Fruit fly (Drosophila melanogaster) whole organism, embryonic: Measurements from ENCODE around the gene Ifrd1.

Source experiments
- CG10979 ChIP-seq: fragments of 200-800 bp; sonication (Bioruptor generic); optimal IDR thresholded peaks from 2 replicates; lab custom pipeline; 2018; ENCODE audit warnings: missing biosample characterization, mild to moderate bottlenecking, missing genetic modification characterization, moderate library complexity
- CG12071 ChIP-seq: fragments of 200-800 bp; sonication (Bioruptor generic); optimal IDR thresholded peaks from 3 replicates; lab custom pipeline; 2018; ENCODE audit warnings: missing biosample characterization, mild to moderate bottlenecking, missing genetic modification characterization
- CG12155 ChIP-seq: fragments of 200-800 bp; sonication (Bioruptor generic); optimal IDR thresholded peaks from 3 replicates; lab custom pipeline; 2016; ENCODE audit warnings: missing biosample characterization, missing genetic modification characterization
- CG15269 ChIP-seq: fragments of 200-800 bp; sonication (Bioruptor generic); optimal IDR thresholded peaks from 2 replicates; lab custom pipeline; 2018; ENCODE audit warnings: missing biosample characterization, mild to moderate bottlenecking, missing genetic modification characterization, moderate library complexity
- CG15479 ChIP-seq: fragments of 200-800 bp; sonication (Bioruptor generic); optimal IDR thresholded peaks from 3 replicates; lab custom pipeline; 2019; ENCODE audit warnings: missing biosample characterization, mild to moderate bottlenecking, missing genetic modification characterization, moderate library complexity
- CG17186 ChIP-seq: fragments of 200-800 bp; sonication (Bioruptor generic); optimal IDR thresholded peaks from 3 replicates; lab custom pipeline; 2017; ENCODE audit warnings: missing biosample characterization, missing genetic modification reagents, missing genetic modification characterization
- CG17361 ChIP-seq: fragments of 200-800 bp; sonication (Bioruptor generic); IDR thresholded peaks from 3 replicates; pipeline ENCODE4 v1.3.6; 2022; ENCODE audit warnings: missing biosample characterization, missing genetic modification characterization
- CG17612 ChIP-seq: fragments of 200-800 bp; sonication (Bioruptor generic); IDR thresholded peaks from 2 replicates; pipeline ENCODE4 v1.3.6; 2022; ENCODE audit warnings: missing biosample characterization, missing genetic modification characterization
- CG18262 ChIP-seq: fragments of 200-800 bp; optimal IDR thresholded peaks from 3 replicates; lab custom pipeline; 2019; ENCODE audit warnings: missing biosample characterization, mild to moderate bottlenecking, missing genetic modification characterization, moderate library complexity
- CG18619 ChIP-seq: fragments of 200-800 bp; sonication (Bioruptor generic); optimal IDR thresholded peaks from 3 replicates; lab custom pipeline; 2017; ENCODE audit warnings: missing biosample characterization, mild to moderate bottlenecking, missing genetic modification characterization
- CG2199 ChIP-seq: fragments of 200-800 bp; sonication (Bioruptor generic); IDR thresholded peaks from 3 replicates; pipeline ENCODE4 v1.3.6; 2022; ENCODE audit warnings: missing biosample characterization, missing genetic modification characterization
- CG3065 ChIP-seq: fragments of 200-800 bp; sonication (Bioruptor generic); optimal IDR thresholded peaks from 2 replicates; lab custom pipeline; 2016; ENCODE audit warnings: missing biosample characterization, missing genetic modification characterization
- CG7357 ChIP-seq: fragments of 200-800 bp; sonication (Bioruptor generic); IDR thresholded peaks from 3 replicates; pipeline ENCODE4 v1.3.6; 2022; ENCODE audit warnings: missing biosample characterization, missing genetic modification characterization
- CG7745 ChIP-seq: fragments of 200-800 bp; sonication (Bioruptor generic); optimal IDR thresholded peaks from 2 replicates; lab custom pipeline; 2018; ENCODE audit warnings: missing biosample characterization, mild to moderate bottlenecking, missing genetic modification characterization, moderate library complexity
- CG8290 ChIP-seq, 3 experiments: fragments of 200-800 bp; sonication (Bioruptor generic); optimal IDR thresholded peaks; 2 replicates each; lab custom pipeline; 2016 to 2019; ENCODE audit warnings: missing biosample characterization in 3 of 3, missing genetic modification characterization in 3 of 3, mild to moderate bottlenecking in 2 of 3, moderate library complexity in 1 of 3
- CTCF ChIP-seq: fragments of 200-800 bp; sonication (Bioruptor generic); optimal IDR thresholded peaks from 2 replicates; lab custom pipeline; 2017; ENCODE audit warnings: missing biosample characterization, mild to moderate bottlenecking, missing genetic modification characterization, moderate library complexity
- D19A ChIP-seq: fragments of 200-800 bp; optimal IDR thresholded peaks from 3 replicates; lab custom pipeline; 2019; ENCODE audit warnings: missing biosample characterization, mild to moderate bottlenecking, missing genetic modification characterization, moderate library complexity
- Elba2 ChIP-seq: fragments of 200-800 bp; sonication (Bioruptor generic); optimal IDR thresholded peaks from 3 replicates; lab custom pipeline; 2016; ENCODE audit warnings: missing biosample characterization, missing genetic modification characterization
- Fer1 ChIP-seq: fragments of 200-800 bp; sonication (Bioruptor generic); optimal IDR thresholded peaks from 2 replicates; lab custom pipeline; 2017; ENCODE audit warnings: missing biosample characterization, mild to moderate bottlenecking, missing genetic modification characterization
- Jarid2 ChIP-seq: fragments of 200-800 bp; sonication (Bioruptor generic); optimal IDR thresholded peaks from 3 replicates; lab custom pipeline; 2017; ENCODE audit warnings: mild to moderate bottlenecking, missing biosample characterization, missing genetic modification reagents, missing genetic modification characterization
- MESR4 ChIP-seq: fragments of 200-800 bp; sonication (Bioruptor generic); optimal IDR thresholded peaks from 2 replicates; lab custom pipeline; 2018; ENCODE audit warnings: missing biosample characterization, mild to moderate bottlenecking, missing genetic modification characterization, moderate library complexity
- MTF-1 ChIP-seq: fragments of 200-800 bp; sonication (Bioruptor generic); optimal IDR thresholded peaks from 2 replicates; lab custom pipeline; 2018; ENCODE audit warnings: missing biosample characterization, mild to moderate bottlenecking, missing genetic modification characterization, borderline replicate concordance
- Nf-YC ChIP-seq: fragments of 200-800 bp; optimal IDR thresholded peaks from 3 replicates; lab custom pipeline; 2019; ENCODE audit warnings: missing biosample characterization, mild to moderate bottlenecking, missing genetic modification characterization, moderate library complexity
- Pdp1 ChIP-seq, 2 experiments: fragments of 200-800 bp; sonication (Bioruptor generic); optimal IDR thresholded peaks; 3 replicates each; lab custom pipeline; 2016; ENCODE audit warnings: missing biosample characterization in 2 of 2, missing genetic modification characterization in 2 of 2, mild to moderate bottlenecking in 1 of 2, moderate library complexity in 1 of 2
- Rfx ChIP-seq: fragments of 200-800 bp; sonication (Bioruptor generic); IDR thresholded peaks from 2 replicates; pipeline ENCODE4 v1.3.6; 2022; ENCODE audit warnings: missing biosample characterization, missing genetic modification characterization
- Taf1 ChIP-seq: fragments of 200-800 bp; sonication (Bioruptor generic); IDR thresholded peaks from 2 replicates; pipeline ENCODE4 v1.3.6; 2022; ENCODE audit warnings: missing biosample characterization, missing genetic modification characterization
- ab ChIP-seq: fragments of 200-800 bp; sonication (Bioruptor generic); optimal IDR thresholded peaks from 2 replicates; lab custom pipeline; 2016; ENCODE audit warnings: missing biosample characterization, missing genetic modification characterization
- abd-A ChIP-seq: fragments of 200-800 bp; sonication (Bioruptor generic); optimal IDR thresholded peaks from 3 replicates; lab custom pipeline; 2019; ENCODE audit warnings: missing biosample characterization, mild to moderate bottlenecking, missing genetic modification characterization, moderate library complexity
- ap ChIP-seq: fragments of 200-800 bp; sonication (Bioruptor generic); IDR thresholded peaks from 2 replicates; pipeline ENCODE4 v1.3.6; 2022; ENCODE audit warnings: missing biosample characterization, missing genetic modification characterization
- ato ChIP-seq: fragments of 200-800 bp; sonication (Bioruptor generic); IDR thresholded peaks from 2 replicates; pipeline ENCODE4 v1.3.6; 2022; ENCODE audit warnings: missing biosample characterization, missing genetic modification characterization; ENCODE audit not compliant: partially characterized antibody
- br ChIP-seq: fragments of >200 bp; optimal IDR thresholded peaks from 2 replicates; lab custom pipeline; 2017
- caup ChIP-seq: fragments of 200-800 bp; sonication (Bioruptor generic); optimal IDR thresholded peaks from 3 replicates; lab custom pipeline; 2017; ENCODE audit warnings: missing biosample characterization, mild to moderate bottlenecking, missing genetic modification characterization, moderate library complexity; ENCODE audit not compliant: severe bottlenecking
- corto ChIP-seq: fragments of 200-800 bp; sonication (Bioruptor generic); optimal IDR thresholded peaks from 2 replicates; lab custom pipeline; 2016; ENCODE audit warnings: missing biosample characterization, mild to moderate bottlenecking, missing genetic modification characterization, moderate library complexity
- ems ChIP-seq: fragments of 200-800 bp; sonication (Bioruptor generic); optimal IDR thresholded peaks from 3 replicates; lab custom pipeline; 2016; ENCODE audit warnings: missing biosample characterization, missing genetic modification characterization
- fd64A ChIP-seq: fragments of 200-800 bp; sonication (Bioruptor generic); optimal IDR thresholded peaks from 3 replicates; lab custom pipeline; 2018; ENCODE audit warnings: missing biosample characterization, mild to moderate bottlenecking, missing genetic modification characterization
- gfzf ChIP-seq: fragments of 200-800 bp; sonication (Bioruptor generic); optimal IDR thresholded peaks from 2 replicates; lab custom pipeline; 2016; ENCODE audit warnings: missing biosample characterization, mild to moderate bottlenecking, missing genetic modification characterization, moderate library complexity
- grn ChIP-seq: fragments of 200-800 bp; sonication (Bioruptor generic); optimal IDR thresholded peaks from 3 replicates; lab custom pipeline; 2017; ENCODE audit warnings: missing biosample characterization, missing genetic modification characterization
- hbn ChIP-seq: fragments of 200-800 bp; sonication (Bioruptor generic); IDR thresholded peaks from 2 replicates; pipeline ENCODE4 v1.3.6; 2022; ENCODE audit warnings: missing biosample characterization, missing genetic modification characterization; ENCODE audit not compliant: partially characterized antibody
- hth ChIP-seq: fragments of >200 bp; optimal IDR thresholded peaks from 2 replicates; lab custom pipeline; 2017; ENCODE audit warnings: inconsistent platforms
- inv ChIP-seq: fragments of 200-800 bp; sonication (Bioruptor generic); IDR thresholded peaks from 2 replicates; pipeline ENCODE4 v1.3.6; 2022; ENCODE audit warnings: missing biosample characterization, missing genetic modification characterization; ENCODE audit not compliant: partially characterized antibody
- kay ChIP-seq: fragments of 200-800 bp; sonication (Bioruptor generic); optimal IDR thresholded peaks from 2 replicates; lab custom pipeline; 2016; ENCODE audit warnings: missing biosample characterization, missing genetic modification characterization
- knrl ChIP-seq: fragments of 200-800 bp; sonication (Bioruptor generic); IDR thresholded peaks from 3 replicates; pipeline ENCODE4 v1.3.6; 2022; ENCODE audit warnings: missing biosample characterization, missing genetic modification characterization; ENCODE audit not compliant: partially characterized antibody
- maf-S ChIP-seq: fragments of 200-800 bp; sonication (Bioruptor generic); optimal IDR thresholded peaks from 2 replicates; lab custom pipeline; 2016; ENCODE audit warnings: missing biosample characterization, missing genetic modification characterization
- nmo ChIP-seq: fragments of 200-800 bp; sonication (Bioruptor generic); optimal IDR thresholded peaks from 2 replicates; lab custom pipeline; 2018; ENCODE audit warnings: missing biosample characterization, mild to moderate bottlenecking, missing genetic modification characterization, moderate library complexity
- sna ChIP-seq: fragments of 200-800 bp; sonication (Bioruptor generic); IDR thresholded peaks from 2 replicates; pipeline ENCODE4 v1.3.6; 2022; ENCODE audit warnings: missing biosample characterization, missing genetic modification characterization; ENCODE audit not compliant: partially characterized antibody
- unc-4 ChIP-seq: fragments of 200-800 bp; sonication (Bioruptor generic); IDR thresholded peaks from 2 replicates; pipeline ENCODE4 v1.3.6; 2022; ENCODE audit warnings: missing biosample characterization, missing genetic modification characterization; ENCODE audit not compliant: partially characterized antibody
- zf30C ChIP-seq: fragments of 200-800 bp; sonication (Bioruptor generic); optimal IDR thresholded peaks from 3 replicates; lab custom pipeline; 2018; ENCODE audit warnings: missing biosample characterization, mild to moderate bottlenecking, missing genetic modification characterization
- zfh1 ChIP-seq: fragments of 200-800 bp; sonication (Bioruptor generic); IDR thresholded peaks from 3 replicates; pipeline ENCODE4 v1.3.6; 2022; ENCODE audit warnings: missing biosample characterization, missing genetic modification characterization

Gene Ifrd1

dm6 chr2L:2861885-2862620 lies 12.2 kb downstream of the Ifrd1 start (continued):
- TF ChIP-seq kay (GFP tag; lab: Kevin White, UChicago) (no peak), CG7745 (tag; lab: Kevin White, UChicago) (no peak), CG7357 (GFP tag; lab: Robert Waterston, UW) (no peak), CG2199 (GFP tag; lab: Robert Waterston, UW) (0 out of 3 replicates have a peak, but pooled peaks have one; percentile 14), zf30C (GFP tag; lab: Kevin White, UChicago) (peak; percentile 55), CG12155 (GFP tag; lab: Kevin White, UChicago) (no peak), Elba2 (GFP tag; lab: Kevin White, UChicago) (no peak), Jarid2 (peak; percentile 88), CG12071 (GFP tag; lab: Kevin White, UChicago) (peak; percentile 25), abd-A (tag; lab: Kevin White, UChicago) (peak; percentile 73), CG3065 (GFP tag; lab: Kevin White, UChicago) (no peak), ems (GFP tag; lab: Kevin White, UChicago) (peak; percentile 26), Fer1 (GFP tag; lab: Kevin White, UChicago) (peak; percentile 22), sna (0 out of 2 replicates have a peak, but pooled peaks have one; percentile 39), CTCF (GFP tag; lab: Kevin White, UChicago) (no peak), CG15479 (GFP tag; lab: Kevin White, UChicago) (no peak), CG15269 (tag; lab: Kevin White, UChicago) (peak; percentile 0), grn (peak; percentile 8), CG8290 (GFP tag; optimal IDR thresholded peaks at IDR 0.05; lab: Kevin White, UChicago) (no peak), CG8290 (tag; optimal IDR thresholded peaks at IDR 0.05; lab: Kevin White, UChicago) (peak in 1 of 2 experiments; percentile 32), MESR4 (no peak), maf-S (no peak), fd64A (GFP tag; lab: Kevin White, UChicago) (peak; percentile 49), hth (lab: Kevin White, UChicago) (no peak), corto (GFP tag; lab: Kevin White, UChicago) (no peak), gfzf (no peak), CG10979 (tag; lab: Kevin White, UChicago) (no peak), Nf-YC (tag; lab: Kevin White, UChicago) (peak; percentile 15), CG17612 (GFP tag; lab: Robert Waterston, UW) (no peak), MTF-1 (GFP tag; lab: Kevin White, UChicago) (peak; percentile 7), Pdp1 (GFP tag; optimal IDR thresholded peaks at IDR 0.05; lab: Kevin White, UChicago) (peak in 1 of 2 experiments; percentile 80), caup (GFP tag; lab: Kevin White, UChicago) (peak; percentile 42), knrl (no peak), Rfx (GFP tag; lab: Robert Waterston, UW) (0 out of 2 replicates have a peak, but pooled peaks have one; percentile 8), ab (GFP tag; lab: Kevin White, UChicago) (no peak), CG18619 (GFP tag; lab: Kevin White, UChicago) (no peak), unc-4 (0 out of 2 replicates have a peak, but pooled peaks have one; percentile 24), CG18262 (tag; lab: Kevin White, UChicago) (peak; percentile 40), nmo (GFP tag; lab: Kevin White, UChicago) (peak; percentile 6), hbn (no peak), br (no peak), ato (GFP tag; lab: Robert Waterston, UW) (peak; percentile 51; the same call in 1 of the 2 replicates), CG17186 (GFP tag; lab: Kevin White, UChicago) (no peak), inv (GFP tag; lab: Robert Waterston, UW) (no peak), D19A (tag; lab: Kevin White, UChicago) (peak; percentile 38), CG17361 (GFP tag; lab: Robert Waterston, UW) (0 out of 3 replicates have a peak, but pooled peaks have one; percentile 28), Taf1 (no peak), zfh1 (GFP tag; lab: Robert Waterston, UW) (no peak), ap (no peak)
